Fruit fly (Drosophila melanogaster): ENCODE data around the gene GstD5.

DNA sequence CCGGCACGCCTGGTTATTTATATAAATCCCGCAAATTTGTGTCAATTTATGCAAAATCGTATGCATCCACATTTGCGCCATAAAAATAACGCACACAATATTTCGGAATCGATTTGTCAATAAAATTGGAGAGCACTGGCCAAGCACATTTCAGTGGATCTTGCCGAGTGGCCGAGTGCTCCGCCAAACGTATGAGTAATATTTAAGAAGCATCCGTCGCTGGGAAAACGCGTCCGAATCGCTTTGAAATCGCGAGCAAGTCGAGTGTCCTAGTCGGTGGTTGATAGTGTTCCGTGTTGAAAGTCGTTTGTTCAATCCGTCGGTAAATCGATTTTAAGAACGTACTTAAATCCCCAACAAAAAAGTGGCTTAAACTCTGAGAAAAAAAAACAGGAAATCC lies 11.4 kb downstream of the GstD5 start, which contains the start of gene CG33098:
- no peak for TF ChIP-seq Myc (optimal IDR thresholded peaks at IDR 0.05)
- no peak for TF ChIP-seq br (GFP tag; optimal IDR thresholded peaks at IDR 0.05)
- no peak for TF ChIP-seq usp (GFP tag; optimal IDR thresholded peaks at IDR 0.05)
- TF ChIP-seq Hnf4 (GFP tag; optimal IDR thresholded peaks at IDR 0.05) = no peak
- TF ChIP-seq pan (optimal IDR thresholded peaks at IDR 0.05) = no peak
- no peak for TF ChIP-seq dl (GFP tag; optimal IDR thresholded peaks at IDR 0.05; ENCODE audit: insufficient read depth in 1 of 2, partially characterized antibody in 2 of 2)
- TF ChIP-seq psq (GFP tag; optimal IDR thresholded peaks at IDR 0.05) = no peak

Data from whole organism, wandering third instar larva.